Fruit fly (Drosophila melanogaster): ENCODE measurements around the gene HP5.

The HP5 gene

DNA sequence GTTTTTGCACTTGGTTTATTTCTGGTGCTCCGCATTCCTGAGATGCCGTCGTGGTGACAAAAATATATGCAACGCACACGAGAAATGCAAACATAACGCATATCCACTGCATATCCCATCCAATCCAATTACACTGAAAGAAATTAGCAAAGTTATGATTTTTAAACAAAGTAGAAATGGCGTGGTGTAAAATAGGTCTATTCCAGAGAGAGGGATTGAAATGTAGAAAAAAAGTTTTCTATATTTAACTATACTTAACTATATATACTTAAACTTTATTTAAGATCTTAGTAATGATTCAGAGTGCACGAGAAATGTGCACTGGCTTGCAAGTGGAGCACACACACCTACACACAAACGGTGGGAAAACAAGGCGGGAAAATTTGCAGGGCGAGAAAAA lies 37.6 kb downstream of the HP5 start:
- no peak for TF ChIP-seq Myc (optimal IDR thresholded peaks at IDR 0.05)
- TF ChIP-seq Sin3A (optimal IDR thresholded peaks at IDR 0.05) = no peak
- no peak for TF ChIP-seq ttk (optimal IDR thresholded peaks at IDR 0.05)
- TF ChIP-seq h (optimal IDR thresholded peaks at IDR 0.05) = no peak
- no peak for TF ChIP-seq psq (optimal IDR thresholded peaks at IDR 0.05)
- no peak for TF ChIP-seq insv (optimal IDR thresholded peaks at IDR 0.05)

DNA sequence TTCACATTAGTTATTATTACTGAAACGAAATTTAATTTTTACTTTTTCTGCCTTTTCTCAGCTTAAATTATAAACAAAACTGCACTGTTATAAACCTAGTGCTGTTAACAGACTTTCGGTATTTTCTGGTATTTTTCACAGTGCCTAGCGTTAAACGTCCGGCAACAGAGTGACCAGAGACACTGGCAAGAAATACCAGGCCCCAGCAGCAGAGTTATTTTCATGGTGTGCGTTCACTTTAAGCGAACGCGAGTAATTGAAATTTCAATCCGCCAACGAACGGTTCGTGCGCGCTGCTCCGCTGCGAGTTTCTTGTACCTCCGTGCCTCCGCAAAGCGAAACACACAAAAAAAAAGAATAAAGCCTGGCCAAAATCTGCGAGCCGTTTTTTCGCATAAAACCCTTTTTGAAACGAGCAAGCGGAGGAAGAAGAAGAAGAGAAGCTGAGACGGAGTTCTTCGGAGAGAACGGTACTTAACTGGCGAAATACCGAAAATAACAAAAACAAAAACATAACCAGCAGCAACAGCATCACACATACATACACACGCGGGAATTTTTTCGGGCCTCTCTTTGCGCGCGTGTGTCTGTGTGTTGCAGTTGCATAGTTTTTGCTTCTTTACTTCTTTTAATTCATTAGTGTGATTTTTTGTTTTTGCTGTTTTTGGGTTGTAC lies 38.5 kb downstream of the HP5 start, which contains the start of gene Drak:
Gene Drak, plus strand, starts transcription at position 220 of the 675 bp plus-strand sequence.
- TF ChIP-seq h (optimal IDR thresholded peaks at IDR 0.05) (no peak), insv (optimal IDR thresholded peaks at IDR 0.05) (no peak), ttk (optimal IDR thresholded peaks at IDR 0.05) (no peak), Myc (optimal IDR thresholded peaks at IDR 0.05) (no peak), psq (optimal IDR thresholded peaks at IDR 0.05) (no peak), Sin3A (optimal IDR thresholded peaks at IDR 0.05) (no peak)

- TF ChIP-seq insv (optimal IDR thresholded peaks at IDR 0.05) (no peak), psq (optimal IDR thresholded peaks at IDR 0.05) (no peak), Myc (optimal IDR thresholded peaks at IDR 0.05) (no peak), h (optimal IDR thresholded peaks at IDR 0.05) (no peak), Sin3A (optimal IDR thresholded peaks at IDR 0.05) (no peak), ttk (optimal IDR thresholded peaks at IDR 0.05) (no peak)
Measured at dm6 chrX:11494731-11495277, 40.2 kb downstream of the HP5 start.

dm6 chrX:11495474-11495873 lies 40.9 kb downstream of the HP5 start:
- no peak for TF ChIP-seq ttk (optimal IDR thresholded peaks at IDR 0.05)
- no peak for TF ChIP-seq Sin3A (optimal IDR thresholded peaks at IDR 0.05)
- no peak for TF ChIP-seq psq (optimal IDR thresholded peaks at IDR 0.05)
- no peak for TF ChIP-seq h (optimal IDR thresholded peaks at IDR 0.05)
- no peak for TF ChIP-seq Myc (optimal IDR thresholded peaks at IDR 0.05)
- no peak for TF ChIP-seq insv (optimal IDR thresholded peaks at IDR 0.05)

DNA sequence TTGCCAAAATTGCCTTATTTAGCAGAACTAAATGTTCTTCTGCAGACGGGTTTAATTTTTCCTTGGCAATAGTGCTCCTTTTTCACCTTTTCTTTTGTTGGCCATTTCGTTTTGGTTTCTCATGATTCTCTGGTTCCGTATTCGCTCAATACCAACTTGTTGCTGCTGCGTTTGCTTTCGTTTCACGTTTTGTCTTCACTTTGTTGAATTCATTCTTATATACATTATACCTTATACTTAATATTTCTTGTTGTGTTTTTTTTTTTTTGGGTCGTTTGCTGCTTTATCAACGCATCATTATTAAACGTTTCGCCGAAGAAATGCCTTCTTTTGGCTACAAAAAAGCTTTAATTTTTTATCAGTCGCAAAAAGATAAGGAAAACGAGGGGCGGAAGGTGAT lies 41.7 kb downstream of the HP5 start:
- TF ChIP-seq insv (optimal IDR thresholded peaks at IDR 0.05) = no peak
- no peak for TF ChIP-seq h (optimal IDR thresholded peaks at IDR 0.05)
- TF ChIP-seq ttk (optimal IDR thresholded peaks at IDR 0.05) = no peak
- TF ChIP-seq Sin3A (optimal IDR thresholded peaks at IDR 0.05) = no peak
- TF ChIP-seq Myc (optimal IDR thresholded peaks at IDR 0.05) = no peak
- no peak for TF ChIP-seq psq (optimal IDR thresholded peaks at IDR 0.05)

- no peak for TF ChIP-seq h (optimal IDR thresholded peaks at IDR 0.05)
- TF ChIP-seq Sin3A (optimal IDR thresholded peaks at IDR 0.05) = no peak
- no peak for TF ChIP-seq Myc (optimal IDR thresholded peaks at IDR 0.05)
- TF ChIP-seq insv (optimal IDR thresholded peaks at IDR 0.05) = no peak
- no peak for TF ChIP-seq ttk (optimal IDR thresholded peaks at IDR 0.05)
Measured at dm6 chrX:11498143-11498542, 43.6 kb downstream of the HP5 start.

DNA sequence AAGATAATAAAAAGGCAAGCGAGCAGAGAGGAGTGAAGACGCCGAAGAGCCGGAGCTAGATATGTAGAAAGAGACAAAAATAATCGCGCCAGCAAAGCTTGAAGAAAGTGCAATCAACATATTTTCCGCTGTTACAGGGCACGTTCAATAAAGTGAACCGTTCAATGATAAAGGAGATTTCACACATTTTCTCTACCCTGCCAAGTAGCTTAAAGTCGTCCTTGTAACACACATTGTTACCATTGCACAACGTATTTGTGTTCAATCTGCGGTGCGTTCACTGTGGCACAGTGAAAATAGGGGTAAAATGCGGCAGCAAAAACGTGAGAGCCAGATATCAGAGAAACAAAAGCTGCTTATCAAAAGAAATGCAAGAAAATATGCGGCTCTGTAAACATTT lies 44.9 kb downstream of the HP5 start:
- no peak for TF ChIP-seq insv (optimal IDR thresholded peaks at IDR 0.05)
- no peak for TF ChIP-seq Myc (optimal IDR thresholded peaks at IDR 0.05)
- TF ChIP-seq ttk (optimal IDR thresholded peaks at IDR 0.05) = no peak
- TF ChIP-seq psq (optimal IDR thresholded peaks at IDR 0.05) = no peak
- no peak for TF ChIP-seq h (optimal IDR thresholded peaks at IDR 0.05)
- no peak for TF ChIP-seq Sin3A (optimal IDR thresholded peaks at IDR 0.05)

DNA sequence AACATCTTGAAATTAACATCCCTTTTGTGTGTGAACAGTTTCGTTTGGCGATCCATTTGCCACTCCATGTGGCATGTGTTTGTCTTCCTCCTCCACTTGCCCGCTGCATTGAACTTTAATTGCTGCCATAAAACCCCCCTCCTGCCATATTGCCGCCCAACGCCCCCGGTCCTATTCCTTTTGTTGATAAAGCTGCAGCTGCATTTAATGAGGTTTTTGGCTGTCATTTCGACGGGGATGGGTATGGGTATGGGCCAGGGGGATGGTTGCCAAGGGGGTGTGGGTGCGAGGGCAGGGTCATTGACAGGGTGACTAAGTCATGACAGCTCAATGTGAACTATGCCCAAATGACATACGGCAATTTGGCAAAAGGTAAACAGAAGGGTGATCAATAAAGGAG lies 45.7 kb downstream of the HP5 start:
- no peak for TF ChIP-seq Sin3A (optimal IDR thresholded peaks at IDR 0.05)
- no peak for TF ChIP-seq Myc (optimal IDR thresholded peaks at IDR 0.05)

DNA sequence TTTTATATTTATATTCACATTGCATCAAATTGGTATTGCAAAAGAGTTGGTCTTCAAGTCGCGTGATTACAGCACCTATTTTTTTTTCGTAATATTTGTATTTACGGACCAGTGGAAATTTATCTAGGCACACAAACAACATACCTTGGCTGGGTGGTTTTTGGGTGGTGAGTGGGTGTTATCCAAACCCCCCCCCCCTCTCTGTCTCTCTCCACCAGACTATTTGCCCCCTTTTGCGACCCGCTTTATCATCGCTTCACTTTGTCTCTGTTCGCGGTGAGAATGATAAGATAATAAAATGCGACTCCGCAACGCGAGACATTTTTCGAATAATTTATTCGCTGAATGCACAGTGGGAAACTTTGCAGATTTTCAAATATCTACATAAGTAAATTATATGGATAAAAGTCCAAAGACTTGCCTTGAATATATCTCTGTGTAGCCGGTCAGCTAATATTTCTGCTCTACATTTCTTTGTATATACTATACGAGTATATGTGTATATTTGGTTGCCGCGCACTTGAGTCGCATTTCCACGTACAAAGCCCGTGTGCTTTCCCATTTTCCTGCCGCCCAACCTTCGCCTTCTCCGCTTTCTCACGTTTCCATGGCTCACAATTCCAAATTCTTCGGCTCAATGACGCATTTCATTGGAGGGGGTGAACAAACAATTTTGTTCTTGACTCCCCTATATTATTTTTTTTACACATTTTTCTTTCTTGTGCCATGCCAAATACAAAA lies 46.8 kb downstream of the HP5 start:
- TF ChIP-seq insv (optimal IDR thresholded peaks at IDR 0.05) (no peak), psq (optimal IDR thresholded peaks at IDR 0.05) (no peak), Myc (optimal IDR thresholded peaks at IDR 0.05) (no peak), Sin3A (optimal IDR thresholded peaks at IDR 0.05) (no peak), h (optimal IDR thresholded peaks at IDR 0.05) (no peak), ttk (optimal IDR thresholded peaks at IDR 0.05) (no peak)

dm6 chrX:11503625-11504024 lies 49.0 kb downstream of the HP5 start:
- TF ChIP-seq h (optimal IDR thresholded peaks at IDR 0.05) = no peak

- no peak for TF ChIP-seq insv (optimal IDR thresholded peaks at IDR 0.05)
- no peak for TF ChIP-seq ttk (optimal IDR thresholded peaks at IDR 0.05)
- TF ChIP-seq psq (optimal IDR thresholded peaks at IDR 0.05) = no peak
- no peak for TF ChIP-seq Sin3A (optimal IDR thresholded peaks at IDR 0.05)
- TF ChIP-seq Myc (optimal IDR thresholded peaks at IDR 0.05) = no peak
- no peak for TF ChIP-seq h (optimal IDR thresholded peaks at IDR 0.05)
Measured at dm6 chrX:11506210-11506609, 51.6 kb downstream of the HP5 start.

Data from Kc167 (cell line).